Fruit fly (Drosophila melanogaster) whole organism, prepupa: ENCODE results near the gene wapl.

Source experiments
- Blimp-1 ChIP-seq: fragments of 200-800 bp; sonication (Bioruptor generic); optimal IDR thresholded peaks from 3 replicates; lab custom pipeline; 2017; ENCODE audit warnings: missing biosample characterization, missing genetic modification characterization, mild to moderate bottlenecking, moderate library complexity, missing genetic modification reagents
- CG6808 ChIP-seq: fragments of 200-800 bp; sonication (Bioruptor generic); optimal IDR thresholded peaks from 3 replicates; lab custom pipeline; 2017; ENCODE audit warnings: missing biosample characterization, missing genetic modification characterization, mild to moderate bottlenecking, moderate library complexity, missing genetic modification reagents
- CG6854 ChIP-seq: fragments of 200-800 bp; sonication (Bioruptor generic); optimal IDR thresholded peaks from 2 replicates; lab custom pipeline; 2017; ENCODE audit warnings: missing biosample characterization, mild to moderate bottlenecking, missing genetic modification characterization
- Eip78C ChIP-seq: fragments of 200-800 bp; sonication (Bioruptor generic); peaks from one replicate; lab custom pipeline; 2016; ENCODE audit warnings: missing biosample characterization, missing genetic modification characterization
- Gug ChIP-seq: fragments of 200-800 bp; sonication (Bioruptor generic); IDR thresholded peaks from 2 replicates; pipeline ENCODE4 v1.3.6; 2022; ENCODE audit warnings: missing biosample characterization, missing genetic modification characterization
- Hr4 ChIP-seq: fragments of 200-800 bp; sonication (Bioruptor generic); optimal IDR thresholded peaks from 3 replicates; lab custom pipeline; 2016; ENCODE audit warnings: missing biosample characterization, missing genetic modification characterization
- Lpt ChIP-seq: fragments of 200-800 bp; sonication (Bioruptor generic); optimal IDR thresholded peaks from 3 replicates; lab custom pipeline; 2016; ENCODE audit warnings: missing biosample characterization, missing genetic modification characterization
- cyc ChIP-seq: fragments of 200-800 bp; sonication (Bioruptor generic); optimal IDR thresholded peaks from 3 replicates; lab custom pipeline; 2016; ENCODE audit warnings: missing biosample characterization, missing genetic modification characterization
- dac ChIP-seq: fragments of 200-800 bp; sonication (Bioruptor generic); optimal IDR thresholded peaks from 2 replicates; lab custom pipeline; 2017; ENCODE audit warnings: missing biosample characterization, mild to moderate bottlenecking, missing genetic modification characterization
- esn ChIP-seq: fragments of 200-800 bp; sonication (Bioruptor generic); optimal IDR thresholded peaks from 2 replicates; lab custom pipeline; 2016; ENCODE audit warnings: missing biosample characterization, mild to moderate bottlenecking, missing genetic modification characterization, moderate library complexity
- lz ChIP-seq: fragments of 200-800 bp; sonication (Bioruptor generic); optimal IDR thresholded peaks from 3 replicates; lab custom pipeline; 2016; ENCODE audit warnings: missing biosample characterization, missing genetic modification characterization
- pdm3 ChIP-seq: fragments of 200-800 bp; sonication (Bioruptor generic); optimal IDR thresholded peaks from 3 replicates; lab custom pipeline; 2016; ENCODE audit warnings: missing biosample characterization, missing genetic modification characterization
- ss ChIP-seq, 2 experiments: fragments of 200-800 bp; sonication (Bioruptor generic); optimal IDR thresholded peaks; 2 replicates in 1 of 2; 3 replicates in 1 of 2; lab custom pipeline; 2017 to 2018; ENCODE audit warnings: mild to moderate bottlenecking in 2 of 2, missing biosample characterization in 2 of 2, missing genetic modification characterization in 2 of 2, moderate library complexity in 1 of 2

DNA sequence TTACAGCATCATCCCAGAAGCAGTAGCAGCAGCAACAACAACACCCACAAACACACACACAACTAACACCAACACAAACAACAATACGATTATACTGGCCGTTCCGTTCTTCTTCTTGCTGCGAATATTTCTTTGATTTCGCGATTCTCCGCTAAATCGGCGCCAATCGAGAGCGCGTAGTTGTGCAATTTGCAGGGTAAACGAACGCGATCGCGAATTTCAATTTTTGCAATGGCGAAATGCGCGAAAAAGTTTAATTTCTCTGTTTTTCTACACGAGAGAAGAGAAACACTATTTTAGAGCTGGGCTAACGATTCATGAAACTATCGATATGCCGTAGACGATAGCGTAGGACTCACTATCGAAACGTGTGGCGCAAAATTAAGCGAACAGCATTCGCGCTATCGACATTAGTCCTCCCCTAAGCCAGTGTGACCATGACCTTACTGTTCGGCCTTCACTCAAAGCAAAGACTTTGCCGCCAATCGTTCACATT is at the start of gene wapl:
- TF ChIP-seq CG6854 (GFP tag; lab: Kevin White, UChicago): no peak
- TF ChIP-seq Lpt (GFP tag; lab: Kevin White, UChicago): no peak
- no peak for TF ChIP-seq Hr4 (GFP tag; lab: Kevin White, UChicago)
- no peak for TF ChIP-seq dac (GFP tag; lab: Kevin White, UChicago)
- TF ChIP-seq Gug (GFP tag; lab: Robert Waterston, UW): no peak
- peak; percentile 10 for TF ChIP-seq cyc (GFP tag; lab: Kevin White, UChicago)
- peak; percentile 34 for TF ChIP-seq esn (GFP tag; lab: Kevin White, UChicago)
- no peak for TF ChIP-seq ss (GFP tag; optimal IDR thresholded peaks at IDR 0.05; lab: Kevin White, UChicago)
- TF ChIP-seq Eip78C (GFP tag; lab: Kevin White, UChicago): peak; percentile 51
- no peak for TF ChIP-seq pdm3 (GFP tag; lab: Kevin White, UChicago)
- TF ChIP-seq Blimp-1 (GFP tag; lab: Kevin White, UChicago): no peak
- TF ChIP-seq CG6808 (GFP tag; lab: Kevin White, UChicago): no peak
- TF ChIP-seq lz: no peak
